Worm (Caenorhabditis elegans) whole organism, midembryonic: ENCODE measurements around the gene Y66D12A.6.

ENCODE experiments used
- T22C8.4 ChIP-seq: fragments of 200-800 bp; sonication (Bioruptor generic); IDR thresholded peaks from 2 replicates; pipeline ENCODE4 v1.3.6; 2022; ENCODE audit warnings: missing genetic modification characterization, missing compliant biosample characterization
- cog-1 ChIP-seq: sonication (generic microtip); optimal IDR thresholded peaks from 2 replicates; lab custom pipeline; 2016; ENCODE audit warnings: missing genetic modification characterization, missing compliant biosample characterization
- flt-1 ChIP-seq: fragments of 200-800 bp; sonication (Bioruptor generic); IDR thresholded peaks from 2 replicates; pipeline ENCODE4 v1.3.6; 2022; ENCODE audit warnings: missing genetic modification characterization, missing compliant biosample characterization
- klf-2 ChIP-seq: fragments of 200-800 bp; sonication (Bioruptor generic); conservative IDR thresholded peaks from 2 replicates; pipeline ENCODE4 v1.3.6; 2022; ENCODE audit warnings: missing genetic modification reagents, missing genetic modification characterization, missing compliant biosample characterization
- med-1 ChIP-seq: sonication (generic microtip); optimal IDR thresholded peaks from 2 replicates; lab custom pipeline; 2017; ENCODE audit warnings: missing genetic modification characterization, mild to moderate bottlenecking, missing compliant biosample characterization, antibody characterized with exemption, missing genetic modification reagents; ENCODE audit not compliant: insufficient read depth
- ref-1 ChIP-seq: fragments of 200-800 bp; sonication (Bioruptor generic); conservative IDR thresholded peaks from 2 replicates; pipeline ENCODE4 v1.3.6; 2022; ENCODE audit warnings: missing genetic modification reagents, missing genetic modification characterization, missing compliant biosample characterization
- tab-1 ChIP-seq: fragments of 200-800 bp; sonication (Bioruptor generic); IDR thresholded peaks from 2 replicates; pipeline ENCODE4 v1.3.6; 2022; ENCODE audit warnings: missing genetic modification characterization, missing compliant biosample characterization
- ztf-23 ChIP-seq: fragments of 200-800 bp; sonication (Bioruptor generic); IDR thresholded peaks from 2 replicates; pipeline ENCODE4 v1.3.6; 2022; ENCODE audit warnings: missing genetic modification reagents, missing genetic modification characterization, missing compliant biosample characterization
- ztf-29 ChIP-seq: fragments of 200-800 bp; sonication (Bioruptor generic); IDR thresholded peaks from 2 replicates; pipeline ENCODE4 v1.3.6; 2022; ENCODE audit warnings: missing genetic modification reagents, missing genetic modification characterization, missing compliant biosample characterization

Y66D12A.6 gene

ce11 chrIII:11581372-11581771, at the start of gene Y66D12A.6, which contains the start of gene ceh-92:
Y66D12A.6 (minus strand) TSS chrIII:11581402.
ceh-92 (plus strand) TSS chrIII:11581600.
- TF ChIP-seq flt-1 (no peak), med-1 (no peak), ztf-23 (GFP tag; lab: Robert Waterston, UW) (no peak), ref-1 (GFP tag; lab: Robert Waterston, UW) (no peak), ztf-29 (no peak), tab-1 (no peak), klf-2 (GFP tag; lab: Robert Waterston, UW) (no peak), cog-1 (tag; lab: Kevin White, UChicago) (no peak), T22C8.4 (GFP tag; lab: Robert Waterston, UW) (no peak)

- no peak for TF ChIP-seq klf-2 (GFP tag; lab: Robert Waterston, UW)
- TF ChIP-seq tab-1 = no peak
- no peak for TF ChIP-seq flt-1
- no peak for TF ChIP-seq med-1
- TF ChIP-seq cog-1 (tag; lab: Kevin White, UChicago) = no peak
- no peak for TF ChIP-seq ref-1 (GFP tag; lab: Robert Waterston, UW)
Observed at ce11 chrIII:11629354-11629753, 48.2 kb upstream of the Y66D12A.6 start, which contains the start of gene Y66A7A.7. Y66A7A.7 (minus strand) TSS chrIII:11629454.

DNA sequence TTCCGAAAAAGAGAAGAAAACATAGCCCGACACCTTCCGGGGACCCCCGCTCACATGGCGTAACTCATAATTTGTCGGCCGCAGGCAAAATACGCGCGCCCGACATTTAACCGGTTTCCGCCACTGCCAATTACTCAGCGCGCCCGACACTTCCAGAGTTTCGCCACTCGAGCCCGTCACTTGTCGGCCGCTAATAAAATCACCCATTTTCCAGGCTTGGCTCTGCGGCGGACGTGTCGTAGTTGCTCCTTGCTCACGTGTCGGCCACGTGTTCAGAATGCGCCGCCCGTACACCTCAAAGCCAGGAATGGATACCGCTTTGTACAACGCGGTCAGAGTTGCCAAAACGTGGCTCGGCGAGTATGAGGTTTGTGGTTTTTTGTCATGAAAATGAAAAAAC, 46.4 kb upstream of the Y66D12A.6 start:
- TF ChIP-seq cog-1 (tag; lab: Kevin White, UChicago) = no peak
- no peak for TF ChIP-seq ztf-29
- no peak for TF ChIP-seq flt-1
- TF ChIP-seq ztf-23 (GFP tag; lab: Robert Waterston, UW) = no peak
- no peak for TF ChIP-seq med-1
- no peak for TF ChIP-seq klf-2 (GFP tag; lab: Robert Waterston, UW)
- no peak for TF ChIP-seq T22C8.4 (GFP tag; lab: Robert Waterston, UW)
- TF ChIP-seq tab-1 = no peak
- no peak for TF ChIP-seq ref-1 (GFP tag; lab: Robert Waterston, UW)

DNA sequence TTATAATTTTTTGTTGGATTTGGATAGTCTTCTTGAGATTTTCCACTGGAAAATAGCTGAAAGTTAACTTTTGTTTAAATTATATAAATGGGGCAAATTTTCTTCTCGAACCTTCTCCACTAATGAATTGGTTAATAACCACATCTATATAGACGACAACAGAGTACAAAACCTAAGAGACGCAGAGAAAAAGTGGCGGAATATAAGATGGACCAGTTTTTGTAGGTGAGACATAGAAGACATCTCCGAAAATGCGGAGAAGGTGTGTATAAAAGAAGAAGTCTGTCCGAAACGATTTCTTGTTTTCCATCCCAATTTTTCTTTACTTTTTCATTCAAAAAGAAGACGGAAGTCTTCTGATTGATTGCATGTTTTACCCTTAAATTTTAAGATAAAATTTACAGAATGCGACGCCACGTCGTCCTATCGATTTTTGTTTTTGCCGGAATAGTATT, 43.7 kb upstream of the Y66D12A.6 start, which contains the start of gene gly-8:
TSS of gene gly-8 (plus strand) at position 405 of the 455 bp plus-strand sequence.
- TF ChIP-seq ztf-23 (GFP tag; lab: Robert Waterston, UW) (no peak), T22C8.4 (GFP tag; lab: Robert Waterston, UW) (no peak), flt-1 (no peak), ref-1 (GFP tag; lab: Robert Waterston, UW) (no peak), cog-1 (tag; lab: Kevin White, UChicago) (no peak), med-1 (no peak), tab-1 (no peak), klf-2 (GFP tag; lab: Robert Waterston, UW) (no peak), ztf-29 (no peak)

DNA sequence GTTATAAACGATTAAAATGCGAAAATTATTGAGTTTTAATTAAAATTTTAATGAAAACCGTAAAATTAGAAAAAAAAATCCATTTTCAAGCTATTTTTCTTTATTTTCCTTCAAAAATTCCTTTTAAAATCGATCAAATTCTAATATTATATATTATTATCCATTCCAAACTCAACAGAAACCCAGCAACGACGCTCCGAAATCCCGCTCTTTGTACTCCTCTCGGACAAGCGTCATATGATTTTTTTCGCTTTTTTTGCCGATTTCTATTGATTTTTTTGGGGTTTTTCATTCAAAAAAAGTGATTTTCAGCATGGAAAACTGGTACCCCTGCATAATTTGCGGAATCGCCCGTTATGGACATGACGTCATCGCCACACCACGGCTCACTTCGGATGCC, 35.2 kb upstream of the Y66D12A.6 start, which contains the start of gene ceh-91:
TSS of gene ceh-91 (plus strand) at position 301 of the 400 bp plus-strand sequence.
- no peak for TF ChIP-seq flt-1
- TF ChIP-seq tab-1 = no peak
- TF ChIP-seq med-1 = no peak
- TF ChIP-seq ztf-29 = no peak
- TF ChIP-seq cog-1 (tag; lab: Kevin White, UChicago) = no peak
- TF ChIP-seq ztf-23 (GFP tag; lab: Robert Waterston, UW) = no peak
- TF ChIP-seq klf-2 (GFP tag; lab: Robert Waterston, UW) = no peak
- no peak for TF ChIP-seq T22C8.4 (GFP tag; lab: Robert Waterston, UW)
- no peak for TF ChIP-seq ref-1 (GFP tag; lab: Robert Waterston, UW)

ce11 chrIII:11615802-11616201, 34.6 kb upstream of the Y66D12A.6 start:
- TF ChIP-seq tab-1 = no peak

- TF ChIP-seq flt-1 (no peak), T22C8.4 (GFP tag; lab: Robert Waterston, UW) (peak; percentile 99)
Observed at ce11 chrIII:11614874-11615273, 33.7 kb upstream of the Y66D12A.6 start.

DNA sequence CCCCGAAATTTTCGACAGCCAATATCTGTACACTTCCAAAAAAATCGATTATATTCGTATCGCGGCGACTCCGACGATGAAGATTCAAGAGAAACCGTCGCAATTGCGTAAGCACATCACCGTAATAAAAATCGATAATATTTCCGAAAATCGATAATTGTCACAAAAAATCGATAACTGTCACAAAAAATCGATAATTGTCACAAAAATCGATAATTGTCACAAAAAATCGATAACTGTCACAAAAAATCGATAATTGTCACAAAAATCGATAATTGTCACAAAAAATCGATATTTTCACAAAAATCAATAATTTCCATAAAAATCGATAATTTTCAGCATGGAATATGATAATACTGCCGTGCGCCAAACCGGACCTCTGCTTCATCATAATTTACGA, 33.1 kb upstream of the Y66D12A.6 start:
- peak; percentile 99 for TF ChIP-seq T22C8.4 (GFP tag; lab: Robert Waterston, UW)

DNA sequence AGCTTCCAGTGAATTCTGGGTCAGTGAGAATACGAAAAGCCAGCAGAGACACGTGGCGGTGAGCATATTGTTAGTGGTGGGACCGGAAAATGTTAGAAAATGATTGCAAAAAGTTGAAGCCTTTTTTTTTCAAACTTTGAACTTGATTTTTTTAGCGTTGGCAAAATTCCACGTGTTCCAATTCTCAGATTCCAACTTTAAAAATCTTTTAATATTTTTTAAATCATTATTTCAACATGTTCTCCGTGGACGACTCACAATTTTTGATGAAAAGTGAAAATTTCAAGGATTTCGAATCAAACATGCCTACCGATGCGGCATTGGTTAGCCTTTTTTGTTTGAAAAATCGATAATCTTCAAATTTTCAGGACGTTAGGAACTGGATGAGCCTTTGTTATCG, 31.2 kb upstream of the Y66D12A.6 start, which contains the start of the genes Y66A7A.9 and Y66A7A.4:
TSS of gene Y66A7A.9 (minus strand) at position 101 of the 400 bp plus-strand sequence.
TSS of gene Y66A7A.4 (plus strand) at position 237 of the 400 bp plus-strand sequence.
- TF ChIP-seq ztf-23 (GFP tag; lab: Robert Waterston, UW) = no peak
- no peak for TF ChIP-seq klf-2 (GFP tag; lab: Robert Waterston, UW)
- TF ChIP-seq ref-1 (GFP tag; lab: Robert Waterston, UW) = no peak
- TF ChIP-seq ztf-29 = no peak

DNA sequence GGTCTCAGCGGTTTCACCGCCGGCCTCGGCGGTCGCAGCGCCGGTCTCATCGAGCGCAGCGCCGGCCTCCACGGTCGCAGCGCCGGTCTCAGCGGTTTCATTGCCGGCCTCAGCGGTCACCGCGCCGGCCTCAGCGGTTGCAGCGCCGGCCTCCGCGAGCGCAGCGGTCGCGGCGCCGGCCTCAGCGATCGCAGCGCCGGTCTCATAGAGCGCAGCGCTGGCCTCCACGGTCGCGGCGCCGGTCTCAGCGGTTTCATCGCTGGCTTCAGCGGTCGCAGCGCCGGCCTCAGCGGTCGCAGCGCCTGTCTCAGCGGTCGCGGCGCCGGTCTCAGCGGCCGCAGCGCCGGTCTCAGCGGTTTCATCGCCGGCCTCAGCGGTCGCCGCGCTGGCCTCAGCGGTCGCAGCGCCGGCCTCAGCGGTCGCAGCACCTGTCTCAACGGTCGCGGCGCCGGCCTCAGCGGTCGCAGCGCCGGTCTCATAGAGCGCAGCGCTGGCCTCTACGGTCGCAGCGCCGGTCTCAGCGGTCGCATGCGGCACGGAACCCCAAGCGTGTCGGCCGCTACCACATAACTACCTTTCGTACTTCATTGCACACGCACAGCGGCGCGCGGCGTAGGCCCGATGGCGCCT, 30.5 kb upstream of the Y66D12A.6 start:
- TF ChIP-seq ref-1 (GFP tag; lab: Robert Waterston, UW) (no peak), tab-1 (no peak), ztf-29 (no peak), cog-1 (tag; lab: Kevin White, UChicago) (no peak), klf-2 (GFP tag; lab: Robert Waterston, UW) (no peak), T22C8.4 (GFP tag; lab: Robert Waterston, UW) (no peak), ztf-23 (GFP tag; lab: Robert Waterston, UW) (no peak), med-1 (no peak), flt-1 (no peak)

DNA sequence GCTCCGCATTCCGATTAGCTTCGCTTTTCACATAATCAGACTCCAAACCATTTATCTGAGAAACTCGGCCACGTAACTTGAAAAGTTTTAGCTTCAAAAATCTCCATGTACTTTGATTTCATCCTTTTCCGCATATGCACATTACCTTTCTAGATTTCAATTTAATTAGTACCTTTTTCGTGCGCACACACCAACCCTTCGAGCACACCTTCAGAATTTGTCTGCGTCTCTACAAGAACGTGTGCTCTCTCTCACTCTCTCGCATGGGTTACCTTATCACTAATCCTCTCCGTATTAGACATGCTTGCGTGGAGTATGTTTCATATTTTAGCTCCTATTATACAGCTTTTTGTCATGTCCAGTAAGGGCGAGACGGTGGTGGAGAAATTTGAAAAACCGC, 28.4 kb upstream of the Y66D12A.6 start, which contains the start of gene Y66D12A.30:
TSS of gene Y66D12A.30 (plus strand) at position 301 of the 400 bp plus-strand sequence.
- no peak for TF ChIP-seq cog-1 (tag; lab: Kevin White, UChicago)
